Fruit fly (Drosophila melanogaster) whole organism, pupa: Measurements from ENCODE around the gene Esyt2.
A peak's percentile ranks its signal among the peaks of the same experiment; 100 is the strongest.

ENCODE experiments used
- CG10348 ChIP-seq: fragments of 200-800 bp; sonication (Bioruptor generic); IDR thresholded peaks from 2 replicates; pipeline ENCODE4 v1.3.6; 2022; ENCODE audit warnings: missing biosample characterization, missing genetic modification characterization
- CG12605 ChIP-seq: fragments of 200-800 bp; sonication (Bioruptor generic); IDR thresholded peaks from 2 replicates; pipeline ENCODE4 v1.3.6; 2022; ENCODE audit warnings: missing biosample characterization, missing genetic modification characterization
- CG13204 ChIP-seq: fragments of 200-800 bp; sonication (Bioruptor generic); optimal IDR thresholded peaks from 2 replicates; lab custom pipeline; 2018; ENCODE audit warnings: missing biosample characterization, mild to moderate bottlenecking, missing genetic modification characterization, moderate library complexity
- CG14655 ChIP-seq: fragments of 200-800 bp; sonication (Bioruptor generic); optimal IDR thresholded peaks from 3 replicates; lab custom pipeline; 2017; ENCODE audit warnings: mild to moderate bottlenecking, missing biosample characterization, missing genetic modification reagents, missing genetic modification characterization
- CG15710 ChIP-seq: fragments of 200-800 bp; sonication (Bioruptor generic); optimal IDR thresholded peaks from 2 replicates; lab custom pipeline; 2018; ENCODE audit warnings: missing biosample characterization, mild to moderate bottlenecking, missing genetic modification characterization, moderate library complexity
- CG17806 ChIP-seq: fragments of 200-800 bp; sonication (Bioruptor generic); optimal IDR thresholded peaks from 2 replicates; lab custom pipeline; 2018; ENCODE audit warnings: missing biosample characterization, mild to moderate bottlenecking, missing genetic modification characterization, moderate library complexity
- CG32121 ChIP-seq: fragments of 200-800 bp; sonication (Bioruptor generic); IDR thresholded peaks from 2 replicates; pipeline ENCODE4 v1.3.6; 2022; ENCODE audit warnings: missing biosample characterization, missing genetic modification characterization
- CG34367 ChIP-seq: fragments of 200-800 bp; sonication (Bioruptor generic); optimal IDR thresholded peaks from 2 replicates; lab custom pipeline; 2018; ENCODE audit warnings: missing biosample characterization, mild to moderate bottlenecking, missing genetic modification characterization
- CG4496 ChIP-seq: fragments of 200-800 bp; sonication (Bioruptor generic); IDR thresholded peaks from 3 replicates; pipeline ENCODE4 v1.3.6; 2022; ENCODE audit warnings: missing biosample characterization, missing genetic modification characterization
- CG8159 ChIP-seq: fragments of 200-800 bp; sonication (Bioruptor generic); optimal IDR thresholded peaks from 3 replicates; lab custom pipeline; 2018; ENCODE audit warnings: missing biosample characterization, mild to moderate bottlenecking, missing genetic modification characterization, moderate library complexity
- CG8301 ChIP-seq: fragments of 200-800 bp; sonication (Bioruptor generic); optimal IDR thresholded peaks from 2 replicates; lab custom pipeline; 2018; ENCODE audit warnings: missing biosample characterization, mild to moderate bottlenecking, missing genetic modification characterization
- CG9948 ChIP-seq: fragments of 200-800 bp; sonication (Bioruptor generic); optimal IDR thresholded peaks from 2 replicates; lab custom pipeline; 2018; ENCODE audit warnings: missing biosample characterization, mild to moderate bottlenecking, missing genetic modification characterization, moderate library complexity
- D1 ChIP-seq: fragments of 200-800 bp; sonication (Bioruptor generic); optimal IDR thresholded peaks from 2 replicates; lab custom pipeline; 2018; ENCODE audit warnings: missing biosample characterization, mild to moderate bottlenecking, missing genetic modification characterization, moderate library complexity
- EcR ChIP-seq: fragments of 200-800 bp; sonication (Bioruptor generic); optimal IDR thresholded peaks from 3 replicates; lab custom pipeline; 2019; ENCODE audit warnings: missing biosample characterization, missing genetic modification characterization, mild to moderate bottlenecking, moderate library complexity, missing genetic modification reagents
- Ets98B ChIP-seq: fragments of 200-800 bp; sonication (Bioruptor generic); IDR thresholded peaks from 2 replicates; pipeline ENCODE4 v1.3.6; 2022; ENCODE audit warnings: missing biosample characterization, missing genetic modification characterization
- Pif1A ChIP-seq: fragments of 200-800 bp; sonication (Bioruptor generic); optimal IDR thresholded peaks from 3 replicates; lab custom pipeline; 2016; ENCODE audit warnings: missing biosample characterization, missing genetic modification characterization
- Pif1B ChIP-seq: fragments of 200-800 bp; sonication (Bioruptor generic); optimal IDR thresholded peaks from 3 replicates; lab custom pipeline; 2016; ENCODE audit warnings: missing biosample characterization, missing genetic modification characterization
- Snoo ChIP-seq: fragments of 200-800 bp; sonication (Bioruptor generic); optimal IDR thresholded peaks from 3 replicates; lab custom pipeline; 2017; ENCODE audit warnings: missing biosample characterization, mild to moderate bottlenecking, missing genetic modification characterization, inconsistent platforms
- fd96Ca ChIP-seq: fragments of 200-800 bp; sonication (Bioruptor generic); IDR thresholded peaks from 3 replicates; pipeline ENCODE4 v1.3.6; 2022; ENCODE audit warnings: missing biosample characterization, missing genetic modification characterization
- gl ChIP-seq: fragments of 200-800 bp; sonication (Bioruptor generic); optimal IDR thresholded peaks from 2 replicates; lab custom pipeline; 2018; ENCODE audit warnings: missing biosample characterization, mild to moderate bottlenecking, missing genetic modification characterization
- rn ChIP-seq: fragments of 200-800 bp; sonication (Bioruptor generic); IDR thresholded peaks from 2 replicates; pipeline ENCODE4 v1.3.6; 2022; ENCODE audit warnings: missing biosample characterization, missing genetic modification characterization

The Esyt2 gene

dm6 chr3R:24543033-24543675 lies 1.4 kb upstream of the Esyt2 start:
- TF ChIP-seq fd96Ca (GFP tag; lab: Robert Waterston, UW) (peak; percentile 88), CG17806 (tag; lab: Kevin White, UChicago) (peak; percentile 64), Ets98B (GFP tag; lab: Robert Waterston, UW) (peak; percentile 97), CG34367 (tag; lab: Kevin White, UChicago) (peak; percentile 87), CG8159 (peak; percentile 73), CG10348 (GFP tag; lab: Robert Waterston, UW) (peak; percentile 70; the same call in 1 of the 2 replicates), CG14655 (GFP tag; lab: Kevin White, UChicago) (no peak), CG8301 (tag; lab: Kevin White, UChicago) (no peak), rn (GFP tag; lab: Robert Waterston, UW) (peak; percentile 84), CG32121 (peak; percentile 96), Pif1A (peak; percentile 92), EcR (GFP tag; lab: Kevin White, UChicago) (peak; percentile 37), Pif1B (GFP tag; lab: Kevin White, UChicago) (peak; percentile 89), D1 (tag; lab: Kevin White, UChicago) (no peak), CG13204 (GFP tag; lab: Kevin White, UChicago) (no peak), CG9948 (tag; lab: Kevin White, UChicago) (peak; percentile 68), CG12605 (GFP tag; lab: Robert Waterston, UW) (peak; percentile 93), Snoo (tag; lab: Kevin White, UChicago) (peak; percentile 92), gl (tag; lab: Kevin White, UChicago) (peak; percentile 52), CG15710 (tag; lab: Kevin White, UChicago) (peak; percentile 90), CG4496 (peak; percentile 96)

- TF ChIP-seq CG12605 (GFP tag; lab: Robert Waterston, UW) = peak; percentile 71
- peak; percentile 74 for TF ChIP-seq Ets98B (GFP tag; lab: Robert Waterston, UW)
- TF ChIP-seq CG14655 (GFP tag; lab: Kevin White, UChicago) = peak; percentile 3
- peak; percentile 6 for TF ChIP-seq CG17806 (tag; lab: Kevin White, UChicago)
- TF ChIP-seq D1 (tag; lab: Kevin White, UChicago) = no peak
- TF ChIP-seq CG10348 (GFP tag; lab: Robert Waterston, UW) = no peak
- TF ChIP-seq fd96Ca (GFP tag; lab: Robert Waterston, UW) = peak; percentile 70; the same call in 2 of the 3 replicates
- peak; percentile 6 for TF ChIP-seq EcR (GFP tag; lab: Kevin White, UChicago)
- no peak for TF ChIP-seq CG9948 (tag; lab: Kevin White, UChicago)
- TF ChIP-seq Pif1A = peak; percentile 52
- TF ChIP-seq Snoo (tag; lab: Kevin White, UChicago) = peak; percentile 9
- peak; percentile 12 for TF ChIP-seq CG8159
- TF ChIP-seq Pif1B (GFP tag; lab: Kevin White, UChicago) = peak; percentile 51
- no peak for TF ChIP-seq CG8301 (tag; lab: Kevin White, UChicago)
- TF ChIP-seq rn (GFP tag; lab: Robert Waterston, UW) = no peak
- peak; percentile 39 for TF ChIP-seq gl (tag; lab: Kevin White, UChicago)
- TF ChIP-seq CG32121 = peak; percentile 64
- TF ChIP-seq CG15710 (tag; lab: Kevin White, UChicago) = peak; percentile 3
- TF ChIP-seq CG34367 (tag; lab: Kevin White, UChicago) = peak; percentile 20
- no peak for TF ChIP-seq CG13204 (GFP tag; lab: Kevin White, UChicago)
- peak; percentile 73 for TF ChIP-seq CG4496
Observed at dm6 chr3R:24543676-24544277, 742 bp upstream of the Esyt2 start, which contains the start of gene Cftr. TSS of gene Cftr (minus strand) at chr3R:24543914.

dm6 chr3R:24548216-24548615 lies 3.7 kb downstream of the Esyt2 start:
- TF ChIP-seq Ets98B (GFP tag; lab: Robert Waterston, UW) (no peak), rn (GFP tag; lab: Robert Waterston, UW) (no peak), gl (tag; lab: Kevin White, UChicago) (no peak), D1 (tag; lab: Kevin White, UChicago) (no peak), CG8301 (tag; lab: Kevin White, UChicago) (no peak)

- TF ChIP-seq CG8301 (tag; lab: Kevin White, UChicago) = no peak
- peak; percentile 43; the same call in 1 of the 2 replicates for TF ChIP-seq CG32121
- TF ChIP-seq CG34367 (tag; lab: Kevin White, UChicago) = no peak
- no peak for TF ChIP-seq Pif1B (GFP tag; lab: Kevin White, UChicago)
- TF ChIP-seq gl (tag; lab: Kevin White, UChicago) = no peak
- TF ChIP-seq Ets98B (GFP tag; lab: Robert Waterston, UW) = peak; percentile 6; the same call in 1 of the 2 replicates
- TF ChIP-seq CG13204 (GFP tag; lab: Kevin White, UChicago) = no peak
Observed at dm6 chr3R:24548832-24549231, 4.3 kb downstream of the Esyt2 start.

- TF ChIP-seq CG10348 (GFP tag; lab: Robert Waterston, UW) (no peak), EcR (GFP tag; lab: Kevin White, UChicago) (peak; percentile 65), gl (tag; lab: Kevin White, UChicago) (peak; percentile 94), D1 (tag; lab: Kevin White, UChicago) (no peak), fd96Ca (GFP tag; lab: Robert Waterston, UW) (no peak), CG8159 (peak; percentile 80), CG32121 (no peak), CG15710 (tag; lab: Kevin White, UChicago) (peak; percentile 81), CG4496 (no peak), Pif1A (peak; percentile 79), Snoo (tag; lab: Kevin White, UChicago) (peak; percentile 30), CG14655 (GFP tag; lab: Kevin White, UChicago) (no peak), CG8301 (tag; lab: Kevin White, UChicago) (no peak), CG12605 (GFP tag; lab: Robert Waterston, UW) (peak; percentile 65), CG34367 (tag; lab: Kevin White, UChicago) (peak; percentile 79), CG9948 (tag; lab: Kevin White, UChicago) (peak; percentile 49), CG13204 (GFP tag; lab: Kevin White, UChicago) (no peak), Pif1B (GFP tag; lab: Kevin White, UChicago) (peak; percentile 71), CG17806 (tag; lab: Kevin White, UChicago) (peak; percentile 65), Ets98B (GFP tag; lab: Robert Waterston, UW) (no peak)
Observed at dm6 chr3R:24549834-24550233, 5.3 kb downstream of the Esyt2 start.
